Fruit fly (Drosophila melanogaster): Measurements from ENCODE around the gene ng3.
A peak's percentile ranks its signal among the peaks of the same experiment; 100 is the strongest.

The ng3 gene

dm6 chrX:3255569-3256309, 13.9 kb upstream of the ng3 start (continued):
- TF ChIP-seq zfh2 (GFP tag; optimal IDR thresholded peaks at IDR 0.05) = peak; percentile 95
- TF ChIP-seq CG9932 (GFP tag; IDR thresholded peaks at IDR 0.05) = peak; percentile 93
- peak; percentile 87 for TF ChIP-seq Awh (GFP tag; IDR thresholded peaks at IDR 0.05)
- peak; percentile 64; the same call in 1 of the 3 replicates for TF ChIP-seq gce (GFP tag; IDR thresholded peaks at IDR 0.05)
- peak; percentile 65 for TF ChIP-seq Gsc (GFP tag; IDR thresholded peaks at IDR 0.05)
- TF ChIP-seq Xrp1 (GFP tag; IDR thresholded peaks at IDR 0.05) = peak; percentile 90
- TF ChIP-seq Myb (GFP tag; optimal IDR thresholded peaks at IDR 0.05) = peak; percentile 87
- TF ChIP-seq CG15601 (tag; optimal IDR thresholded peaks at IDR 0.05) = peak; percentile 82
- TF ChIP-seq Dll (GFP tag; IDR thresholded peaks at IDR 0.05; ENCODE audit: partially characterized antibody) = no peak
- TF ChIP-seq scrt (GFP tag; optimal IDR thresholded peaks at IDR 0.05) = peak; percentile 90
- TF ChIP-seq aop (GFP tag; IDR thresholded peaks at IDR 0.05) = no peak
- TF ChIP-seq cad (GFP tag; optimal IDR thresholded peaks at IDR 0.05) = no peak
- TF ChIP-seq sug (tag; optimal IDR thresholded peaks at IDR 0.05) = peak; percentile 87
- TF ChIP-seq CG11560 (tag; IDR thresholded peaks at IDR 0.05) = peak; percentile 81
- peak; percentile 94 for TF ChIP-seq HLH54F (GFP tag; optimal IDR thresholded peaks at IDR 0.05)
- peak; percentile 87 for TF ChIP-seq ham (GFP tag; IDR thresholded peaks at IDR 0.05)
- peak; percentile 96 for TF ChIP-seq CHES-1-like (GFP tag; optimal IDR thresholded peaks at IDR 0.05)
- peak; percentile 88 for TF ChIP-seq kah (GFP tag; optimal IDR thresholded peaks at IDR 0.05)
- peak; percentile 67; the same call in 1 of the 3 replicates for TF ChIP-seq otp (GFP tag; IDR thresholded peaks at IDR 0.05)
- TF ChIP-seq Ssrp (tag; optimal IDR thresholded peaks at IDR 0.05) = peak; percentile 93
- peak; percentile 83 for TF ChIP-seq CG3163 (GFP tag; optimal IDR thresholded peaks at IDR 0.05)
- peak; percentile 75 for TF ChIP-seq schlank (tag; optimal IDR thresholded peaks at IDR 0.05)
- TF ChIP-seq CG33213 (GFP tag; optimal IDR thresholded peaks at IDR 0.05) = peak; percentile 77
- TF ChIP-seq inv (GFP tag; IDR thresholded peaks at IDR 0.05; ENCODE audit: partially characterized antibody) = no peak
- TF ChIP-seq ab (GFP tag; optimal IDR thresholded peaks at IDR 0.05) = peak; percentile 72
- TF ChIP-seq CG9215 (GFP tag; IDR thresholded peaks at IDR 0.05) = peak; percentile 92
- TF ChIP-seq CG18619 (GFP tag; optimal IDR thresholded peaks at IDR 0.05) = peak; percentile 98
- peak; percentile 53 for TF ChIP-seq lbe (GFP tag; optimal IDR thresholded peaks at IDR 0.05)
- peak; percentile 92 for TF ChIP-seq bsh (GFP tag; optimal IDR thresholded peaks at IDR 0.05)
- peak; percentile 96 for TF ChIP-seq CG13424 (tag; optimal IDR thresholded peaks at IDR 0.05)
- peak; percentile 93 for TF ChIP-seq ranshi (GFP tag; IDR thresholded peaks at IDR 0.05)
- peak; percentile 37 for TF ChIP-seq Sry-β (GFP tag; optimal IDR thresholded peaks at IDR 0.05)
- TF ChIP-seq wek (GFP tag; optimal IDR thresholded peaks at IDR 0.05) = peak; percentile 51
- peak; percentile 54; the same call in 1 of the 4 replicates for TF ChIP-seq chinmo (GFP tag; IDR thresholded peaks at IDR 0.05; ENCODE audit: partially characterized antibody)
- TF ChIP-seq org-1 (GFP tag; optimal IDR thresholded peaks at IDR 0.05) = peak; percentile 97
- peak; percentile 37; the same call in 1 of the 2 replicates for TF ChIP-seq Dip2 (GFP tag; IDR thresholded peaks at IDR 0.05)
- peak; percentile 96 for TF ChIP-seq CG6765 (GFP tag; optimal IDR thresholded peaks at IDR 0.05)
- TF ChIP-seq CG32532 (GFP tag; IDR thresholded peaks at IDR 0.05) = peak; percentile 96
- peak; percentile 63 for TF ChIP-seq Rx (GFP tag; IDR thresholded peaks at IDR 0.05)
- TF ChIP-seq CG8765 (GFP tag; IDR thresholded peaks at IDR 0.05) = peak; percentile 41; the same call in 1 of the 2 replicates
- TF ChIP-seq CG10431 (GFP tag; optimal IDR thresholded peaks at IDR 0.05) = peak; percentile 70
- TF ChIP-seq CG11695 (GFP tag; IDR thresholded peaks at IDR 0.05) = peak; percentile 96
- peak; percentile 86 for TF ChIP-seq gsb-n (tag; optimal IDR thresholded peaks at IDR 0.05)
- TF ChIP-seq tin (GFP tag; optimal IDR thresholded peaks at IDR 0.05) = peak; percentile 95
- peak; percentile 95 for TF ChIP-seq Dbx (GFP tag; IDR thresholded peaks at IDR 0.05)
- TF ChIP-seq ato (GFP tag; IDR thresholded peaks at IDR 0.05; ENCODE audit: partially characterized antibody) = no peak
- peak; percentile 74 for TF ChIP-seq crc (GFP tag; optimal IDR thresholded peaks at IDR 0.05)
- TF ChIP-seq CG14014 (GFP tag; IDR thresholded peaks at IDR 0.05) = peak; percentile 95
- peak; percentile 79 for TF ChIP-seq ERR (GFP tag; optimal IDR thresholded peaks at IDR 0.05)
- TF ChIP-seq Aef1 (GFP tag; IDR thresholded peaks at IDR 0.05) = peak; percentile 93
